Worm (Caenorhabditis elegans) whole organism, late embryonic: ENCODE results near the gene F08D12.15.
A peak's percentile ranks its signal among the peaks of the same experiment; 100 is the strongest.

ENCODE experiments used
- C08G9.2 ChIP-seq: sonication (generic microtip); optimal IDR thresholded peaks from 2 replicates; lab custom pipeline; 2016; ENCODE audit warnings: mild to moderate bottlenecking, missing genetic modification characterization, moderate library complexity, missing compliant biosample characterization
- C38D4.7 ChIP-seq: fragments of 200-800 bp; sonication (Bioruptor generic); optimal IDR thresholded peaks from 2 replicates; lab custom pipeline; 2018; ENCODE audit warnings: mild to moderate bottlenecking, missing genetic modification characterization, moderate library complexity, missing compliant biosample characterization
- F13H6.1 ChIP-seq: sonication (generic microtip); optimal IDR thresholded peaks from 2 replicates; lab custom pipeline; 2016; ENCODE audit warnings: missing genetic modification characterization, missing compliant biosample characterization
- K09A11.1 ChIP-seq: sonication (generic microtip); optimal IDR thresholded peaks from 2 replicates; lab custom pipeline; 2017; ENCODE audit warnings: antibody characterized with exemption, mild to moderate bottlenecking, missing genetic modification characterization, missing compliant biosample characterization; ENCODE audit not compliant: insufficient read depth
- Y22D7AL.16 ChIP-seq: sonication (generic microtip); optimal IDR thresholded peaks from 2 replicates; lab custom pipeline; 2016; ENCODE audit warnings: missing genetic modification characterization, missing compliant biosample characterization
- ahr-1 ChIP-seq: sonication (generic microtip); optimal IDR thresholded peaks from 2 replicates; lab custom pipeline; 2016; ENCODE audit warnings: missing genetic modification characterization, missing compliant biosample characterization
- ceh-14 ChIP-seq: sonication (generic microtip); optimal IDR thresholded peaks from 2 replicates; lab custom pipeline; 2016; ENCODE audit warnings: missing genotype, missing genetic modification characterization, missing compliant biosample characterization
- ceh-18 ChIP-seq: sonication (generic microtip); optimal IDR thresholded peaks from 2 replicates; lab custom pipeline; 2016; ENCODE audit warnings: missing genetic modification characterization, missing compliant biosample characterization
- ceh-30 ChIP-seq: fragments of 150-350 bp; optimal IDR thresholded peaks from 2 replicates; lab custom pipeline; 2014; ENCODE audit warnings: missing biosample characterization, missing genetic modification characterization
- ceh-31 ChIP-seq: sonication (generic microtip); optimal IDR thresholded peaks from 2 replicates; lab custom pipeline; 2016; ENCODE audit warnings: missing genetic modification characterization, missing compliant biosample characterization
- ceh-45 ChIP-seq: fragments of 200-800 bp; sonication (Bioruptor generic); IDR thresholded peaks from 2 replicates; pipeline ENCODE4 v1.3.6; 2022; ENCODE audit warnings: missing genetic modification reagents, missing genetic modification characterization, missing compliant biosample characterization
- ceh-48 ChIP-seq: sonication (generic microtip); optimal IDR thresholded peaks from 2 replicates; lab custom pipeline; 2016; ENCODE audit warnings: missing genetic modification characterization, inconsistent platforms, missing compliant biosample characterization
- ceh-9 ChIP-seq: sonication (generic microtip); optimal IDR thresholded peaks from 2 replicates; lab custom pipeline; 2016; ENCODE audit warnings: mild to moderate bottlenecking, missing genetic modification characterization, inconsistent platforms, missing compliant biosample characterization
- che-1 ChIP-seq: sonication (generic microtip); optimal IDR thresholded peaks from 2 replicates; lab custom pipeline; 2016; ENCODE audit warnings: mild to moderate bottlenecking, missing genetic modification characterization, missing compliant biosample characterization
- dmd-4 ChIP-seq: sonication (generic microtip); optimal IDR thresholded peaks from 2 replicates; lab custom pipeline; 2016; ENCODE audit warnings: borderline replicate concordance, missing genetic modification characterization, missing compliant biosample characterization
- elt-2 ChIP-seq: sonication (generic microtip); optimal IDR thresholded peaks from 2 replicates; lab custom pipeline; 2016; ENCODE audit warnings: missing genetic modification reagents, missing genetic modification characterization, missing compliant biosample characterization
- elt-4 ChIP-seq: sonication (generic microtip); optimal IDR thresholded peaks from 2 replicates; lab custom pipeline; 2016; ENCODE audit warnings: missing genetic modification characterization, missing compliant biosample characterization
- eyg-1 ChIP-seq: sonication (generic microtip); optimal IDR thresholded peaks from 2 replicates; lab custom pipeline; 2016; ENCODE audit warnings: missing genotype, missing genetic modification characterization, missing compliant biosample characterization
- fkh-10 ChIP-seq: fragments of 150-350 bp; optimal IDR thresholded peaks from 2 replicates; lab custom pipeline; 2014; ENCODE audit warnings: missing biosample characterization, missing genetic modification reagents, missing genetic modification characterization
- fkh-6 ChIP-seq: sonication (generic microtip); optimal IDR thresholded peaks from 2 replicates; lab custom pipeline; 2016; ENCODE audit warnings: missing genetic modification characterization, missing compliant biosample characterization
- hlh-13 ChIP-seq: fragments of 200-800 bp; sonication (Bioruptor generic); optimal IDR thresholded peaks from 2 replicates; lab custom pipeline; 2018; ENCODE audit warnings: mild to moderate bottlenecking, missing genetic modification characterization, missing compliant biosample characterization
- hlh-15 ChIP-seq: sonication (generic microtip); optimal IDR thresholded peaks from 2 replicates; lab custom pipeline; 2016; ENCODE audit warnings: missing genetic modification characterization, missing compliant biosample characterization
- hlh-30 ChIP-seq: sonication (generic microtip); optimal IDR thresholded peaks from 2 replicates; lab custom pipeline; 2017; ENCODE audit warnings: antibody characterized with exemption, missing genetic modification characterization, missing compliant biosample characterization; ENCODE audit not compliant: insufficient read depth
- lim-6 ChIP-seq: sonication (generic microtip); optimal IDR thresholded peaks from 2 replicates; lab custom pipeline; 2016; ENCODE audit warnings: missing genetic modification characterization, missing compliant biosample characterization
- madf-2 ChIP-seq: sonication (generic microtip); optimal IDR thresholded peaks from 2 replicates; lab custom pipeline; 2017; ENCODE audit warnings: missing genetic modification characterization, missing compliant biosample characterization
- mec-3 ChIP-seq: sonication (generic microtip); optimal IDR thresholded peaks from 2 replicates; lab custom pipeline; 2016; ENCODE audit warnings: borderline replicate concordance, missing genetic modification characterization, missing compliant biosample characterization
- nfya-1 ChIP-seq: sonication (generic microtip); optimal IDR thresholded peaks from 2 replicates; lab custom pipeline; 2017; ENCODE audit warnings: missing genetic modification characterization, mild to moderate bottlenecking, missing compliant biosample characterization, antibody characterized with exemption, moderate library complexity
- nhr-11 ChIP-seq: fragments of 150-350 bp; optimal IDR thresholded peaks from 2 replicates; lab custom pipeline; 2014; ENCODE audit warnings: missing biosample characterization, missing genetic modification characterization
- npax-4 ChIP-seq: sonication (generic microtip); optimal IDR thresholded peaks from 2 replicates; lab custom pipeline; 2016; ENCODE audit warnings: missing genetic modification characterization, missing compliant biosample characterization
- odd-2 ChIP-seq: sonication (generic microtip); optimal IDR thresholded peaks from 2 replicates; lab custom pipeline; 2017; ENCODE audit warnings: antibody characterized with exemption, mild to moderate bottlenecking, missing genetic modification characterization, missing compliant biosample characterization
- pag-3 ChIP-seq: sonication (generic microtip); optimal IDR thresholded peaks from 2 replicates; lab custom pipeline; 2016; ENCODE audit warnings: missing compliant biosample characterization, missing genetic modification characterization, borderline replicate concordance
- pat-9 ChIP-seq: fragments of 200-800 bp; sonication (Bioruptor generic); optimal IDR thresholded peaks from 2 replicates; lab custom pipeline; 2018; ENCODE audit warnings: mild to moderate bottlenecking, missing genetic modification characterization, moderate library complexity, missing compliant biosample characterization
- pqm-1 ChIP-seq: sonication (generic microtip); optimal IDR thresholded peaks from 2 replicates; lab custom pipeline; 2016; ENCODE audit warnings: missing genetic modification characterization, missing compliant biosample characterization
- pros-1 ChIP-seq: fragments of 150-350 bp; optimal IDR thresholded peaks from 2 replicates; lab custom pipeline; 2014; ENCODE audit warnings: missing biosample characterization, missing genetic modification reagents, missing genetic modification characterization
- rnt-1 ChIP-seq: sonication (generic microtip); optimal IDR thresholded peaks from 2 replicates; lab custom pipeline; 2016; ENCODE audit warnings: missing genetic modification characterization, missing compliant biosample characterization
- syd-9 ChIP-seq: sonication (generic microtip); optimal IDR thresholded peaks from 2 replicates; lab custom pipeline; 2016; ENCODE audit warnings: mild to moderate bottlenecking, missing genetic modification characterization, moderate library complexity, missing compliant biosample characterization
- tbx-7 ChIP-seq: sonication (generic microtip); optimal IDR thresholded peaks from 2 replicates; lab custom pipeline; 2016; ENCODE audit warnings: missing genotype, missing genetic modification characterization, missing compliant biosample characterization
- unc-3 ChIP-seq, 2 experiments: fragments of 200-800 bp in 1 of 2; sonication (Bioruptor generic) in 1 of 2; sonication (generic microtip) in 1 of 2; conservative IDR thresholded peaks in 1 of 2; optimal IDR thresholded peaks in 1 of 2; 2 replicates each; pipeline versions ENCODE4 v1.3.6 to Lab custom; 2016 to 2022; ENCODE audit warnings: missing compliant biosample characterization in 2 of 2, missing genetic modification characterization in 2 of 2, missing genetic modification reagents in 1 of 2
- unc-55 ChIP-seq: sonication (generic microtip); optimal IDR thresholded peaks from 2 replicates; lab custom pipeline; 2017; ENCODE audit warnings: missing biosample characterization, missing genetic modification reagents, missing genetic modification characterization
- unc-86 ChIP-seq: sonication (generic microtip); optimal IDR thresholded peaks from 2 replicates; lab custom pipeline; 2016; ENCODE audit warnings: missing genetic modification characterization, missing compliant biosample characterization
- zip-5 ChIP-seq: sonication (generic microtip); optimal IDR thresholded peaks from 2 replicates; lab custom pipeline; 2016; ENCODE audit warnings: missing genetic modification characterization, missing compliant biosample characterization
- ztf-16 ChIP-seq: sonication (generic microtip); optimal IDR thresholded peaks from 2 replicates; lab custom pipeline; 2017; ENCODE audit warnings: missing genetic modification characterization, missing compliant biosample characterization

Gene F08D12.15

DNA sequence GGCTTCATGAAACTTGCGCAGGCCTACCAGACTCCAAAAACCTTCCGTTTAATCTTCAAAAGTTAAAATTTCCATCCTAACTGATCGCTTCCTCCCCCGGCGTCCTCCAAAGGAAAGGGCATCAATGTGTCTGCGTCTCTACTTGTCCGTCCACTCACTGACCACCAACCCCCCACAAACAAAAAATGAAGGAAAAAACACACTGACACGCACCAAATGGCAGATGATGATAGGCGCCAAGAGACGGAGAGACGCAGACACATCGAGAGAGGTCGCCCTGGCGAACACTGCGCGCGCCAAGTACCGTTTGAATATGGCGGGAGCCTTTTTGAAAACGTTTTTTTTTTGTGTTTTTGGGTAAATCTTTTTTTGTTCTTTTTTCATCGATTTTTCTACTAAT is 31.7 kb upstream of the F08D12.15 start:
- TF ChIP-seq C08G9.2 (tag; lab: Kevin White, UChicago) (no peak), C38D4.7 (GFP tag; lab: Kevin White, UChicago) (no peak), Y22D7AL.16 (tag; lab: Kevin White, UChicago) (no peak), rnt-1 (no peak), nfya-1 (tag; lab: Kevin White, UChicago) (peak; percentile 49), zip-5 (no peak), F13H6.1 (tag; lab: Kevin White, UChicago) (no peak), fkh-6 (tag; lab: Kevin White, UChicago) (no peak)

- TF ChIP-seq syd-9 (tag; lab: Kevin White, UChicago), result no peak
- TF ChIP-seq dmd-4 (tag; lab: Kevin White, UChicago), result no peak
- TF ChIP-seq ztf-16 (tag; lab: Kevin White, UChicago), result no peak
- TF ChIP-seq ahr-1, result no peak
- no peak for TF ChIP-seq fkh-10 (GFP tag; lab: Kevin White, UChicago)
- no peak for TF ChIP-seq ceh-31
- no peak for TF ChIP-seq rnt-1
- TF ChIP-seq hlh-15, result no peak
- no peak for TF ChIP-seq elt-2 (tag; lab: Kevin White, UChicago)
- no peak for TF ChIP-seq K09A11.1
Measured at ce11 chrII:2735192-2735591, 31.2 kb upstream of the F08D12.15 start, which contains the start of gene wdr-31. Gene wdr-31, minus strand, starts transcription at chrII:2735292.

- TF ChIP-seq ceh-18 (tag; lab: Kevin White, UChicago) (no peak), fkh-6 (tag; lab: Kevin White, UChicago) (no peak), K09A11.1 (no peak), hlh-30 (tag; lab: Kevin White, UChicago) (no peak), ceh-31 (no peak), odd-2 (tag; lab: Kevin White, UChicago) (no peak), ceh-45 (GFP tag; lab: Robert Waterston, UW) (no peak), pqm-1 (tag; lab: Kevin White, UChicago) (no peak), pat-9 (tag; lab: Kevin White, UChicago) (no peak), unc-55 (GFP tag; lab: Kevin White, UChicago) (no peak), unc-3 (GFP tag; conservative IDR thresholded peaks at IDR 0.05; lab: Robert Waterston, UW) (no peak), unc-3 (tag; optimal IDR thresholded peaks at IDR 0.05; lab: Kevin White, UChicago) (no peak), syd-9 (tag; lab: Kevin White, UChicago) (no peak), unc-86 (no peak), ceh-14 (tag; lab: Kevin White, UChicago) (no peak), ceh-9 (tag; lab: Kevin White, UChicago) (no peak), lim-6 (no peak), tbx-7 (tag; lab: Kevin White, UChicago) (no peak), C08G9.2 (tag; lab: Kevin White, UChicago) (no peak)
- TF ChIP-seq, all 69 proteins: peak for 0
Measured at ce11 chrII:2735644-2736043, 30.8 kb upstream of the F08D12.15 start.

DNA sequence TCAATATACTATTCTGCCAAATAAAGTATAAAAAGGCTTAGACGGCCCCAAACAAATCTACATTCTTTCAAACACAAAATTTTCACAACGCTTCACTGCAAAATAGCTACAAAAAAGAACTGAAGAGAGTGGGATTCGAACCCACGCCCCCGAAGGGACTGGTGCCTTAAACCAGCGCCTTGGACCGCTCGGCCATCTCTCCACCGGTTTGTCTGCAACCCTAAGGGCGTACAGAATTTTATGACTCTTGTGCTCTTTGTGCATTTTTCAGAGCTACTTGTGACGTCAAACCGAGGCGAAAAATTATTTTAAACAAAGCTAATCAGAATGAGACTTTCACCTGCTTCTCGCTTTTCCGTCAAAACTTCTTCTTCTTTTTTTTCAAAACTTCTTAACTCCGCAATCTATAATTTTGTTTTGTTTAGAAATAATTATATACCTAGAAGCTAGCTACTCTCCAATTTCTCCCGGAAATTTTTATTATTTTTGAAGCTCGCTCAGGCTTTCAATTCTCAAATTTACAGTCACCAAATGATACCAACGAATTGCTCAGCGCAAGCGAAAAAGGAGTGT is 30.2 kb upstream of the F08D12.15 start, which contains the start of gene T05A8.8:
TSS of gene T05A8.8 (plus strand) at position 523 of the 573 bp plus-strand sequence.
- TF ChIP-seq pros-1 (tag; lab: Kevin White, UChicago) (no peak), pag-3 (tag; lab: Kevin White, UChicago) (no peak), eyg-1 (tag; lab: Kevin White, UChicago) (no peak), npax-4 (tag; lab: Kevin White, UChicago) (no peak), ceh-48 (tag; lab: Kevin White, UChicago) (no peak), fkh-10 (GFP tag; lab: Kevin White, UChicago) (no peak), elt-4 (tag; lab: Kevin White, UChicago) (no peak), unc-3 (GFP tag; conservative IDR thresholded peaks at IDR 0.05; lab: Robert Waterston, UW) (no peak), unc-3 (tag; optimal IDR thresholded peaks at IDR 0.05; lab: Kevin White, UChicago) (no peak), hlh-13 (GFP tag; lab: Kevin White, UChicago) (no peak), nhr-11 (tag; lab: Kevin White, UChicago) (no peak), madf-2 (tag; lab: Kevin White, UChicago) (no peak), ceh-30 (tag; lab: Kevin White, UChicago) (no peak), ahr-1 (no peak), tbx-7 (tag; lab: Kevin White, UChicago) (no peak), rnt-1 (no peak), ceh-9 (tag; lab: Kevin White, UChicago) (no peak), mec-3 (no peak), che-1 (tag; lab: Kevin White, UChicago) (no peak)
